Worm (Caenorhabditis elegans) whole organism, L2 larva: ENCODE results near the gene crm-1.

Source experiments
- C34F6.9 ChIP-seq: fragments of 150-350 bp; optimal IDR thresholded peaks from 2 replicates; lab custom pipeline; 2014; ENCODE audit warnings: missing biosample characterization, missing genetic modification characterization
- F13H6.1 ChIP-seq: sonication (generic microtip); optimal IDR thresholded peaks from 2 replicates; lab custom pipeline; 2016; ENCODE audit warnings: missing genetic modification characterization, missing compliant biosample characterization
- R02D3.7 ChIP-seq: fragments of 150-350 bp; optimal IDR thresholded peaks from 2 replicates; lab custom pipeline; 2014; ENCODE audit warnings: missing biosample characterization, missing genetic modification characterization
- Y55F3AM.14 ChIP-seq: fragments of 200-800 bp; sonication (Bioruptor generic); optimal IDR thresholded peaks from 2 replicates; lab custom pipeline; 2018; ENCODE audit warnings: mild to moderate bottlenecking, missing genetic modification characterization, missing compliant biosample characterization
- ZK546.5 ChIP-seq: sonication (generic microtip); optimal IDR thresholded peaks from 2 replicates; lab custom pipeline; 2017; ENCODE audit warnings: missing biosample characterization, missing genetic modification characterization
- alr-1 ChIP-seq: fragments of 150-350 bp; optimal IDR thresholded peaks from 2 replicates; lab custom pipeline; 2014; ENCODE audit warnings: missing biosample characterization, missing genetic modification characterization
- aly-2 ChIP-seq: fragments of 150-350 bp; optimal IDR thresholded peaks from 2 replicates; lab custom pipeline; 2014; ENCODE audit warnings: missing biosample characterization, missing genetic modification characterization
- ama-1 ChIP-seq: fragments of 150-350 bp; optimal IDR thresholded peaks from 2 replicates; lab custom pipeline; 2018; ENCODE audit warnings: inconsistent platforms
- blmp-1 ChIP-seq: sonication (generic microtip); optimal IDR thresholded peaks from 2 replicates; lab custom pipeline; 2017; ENCODE audit warnings: missing genetic modification characterization, mild to moderate bottlenecking, missing compliant biosample characterization, antibody characterized with exemption, moderate library complexity; ENCODE audit not compliant: insufficient read depth
- ceh-16 ChIP-seq: fragments of 150-350 bp; optimal IDR thresholded peaks from 2 replicates; lab custom pipeline; 2014; ENCODE audit warnings: missing biosample characterization, missing genetic modification characterization
- ceh-82 ChIP-seq: fragments of 150-350 bp; optimal IDR thresholded peaks from 2 replicates; lab custom pipeline; 2014; ENCODE audit warnings: missing biosample characterization, missing genetic modification characterization
- crh-2 ChIP-seq: sonication (generic microtip); optimal IDR thresholded peaks from 2 replicates; lab custom pipeline; 2017; ENCODE audit warnings: missing biosample characterization, missing genetic modification characterization
- dmd-4 ChIP-seq: sonication (generic microtip); optimal IDR thresholded peaks from 2 replicates; lab custom pipeline; 2017; ENCODE audit warnings: missing biosample characterization, missing genetic modification characterization
- egl-27 ChIP-seq: sonication (generic microtip); optimal IDR thresholded peaks from 3 replicates; lab custom pipeline; 2017; ENCODE audit warnings: missing biosample characterization, missing genetic modification reagents, missing genetic modification characterization
- elt-1 ChIP-seq: fragments of 150-350 bp; optimal IDR thresholded peaks from 2 replicates; lab custom pipeline; 2014; ENCODE audit warnings: missing biosample characterization, missing genetic modification characterization
- elt-3 ChIP-seq: sonication (generic microtip); optimal IDR thresholded peaks from 2 replicates; lab custom pipeline; 2017; ENCODE audit warnings: missing biosample characterization, missing genetic modification characterization
- fos-1 ChIP-seq: fragments of 150-350 bp; optimal IDR thresholded peaks from 2 replicates; lab custom pipeline; 2014; ENCODE audit warnings: missing biosample characterization, missing genetic modification characterization
- gmeb-1 ChIP-seq: fragments of 150-350 bp; optimal IDR thresholded peaks from 2 replicates; lab custom pipeline; 2014; ENCODE audit warnings: missing biosample characterization, missing genetic modification characterization
- lin-11 ChIP-seq: fragments of 150-350 bp; sonication (generic microtip); optimal IDR thresholded peaks from 2 replicates; lab custom pipeline; 2014; ENCODE audit warnings: missing biosample characterization, missing genetic modification characterization, inconsistent platforms, mixed read lengths
- lin-13 ChIP-seq: fragments of 150-350 bp; optimal IDR thresholded peaks from 2 replicates; lab custom pipeline; 2014; ENCODE audit warnings: missing biosample characterization, missing genetic modification reagents, missing genetic modification characterization
- lin-39 ChIP-seq: fragments of 150-350 bp; optimal IDR thresholded peaks from 2 replicates; lab custom pipeline; 2014; ENCODE audit warnings: missing biosample characterization, missing genetic modification reagents, missing genetic modification characterization
- lsy-2 ChIP-seq, 2 experiments: fragments of 150-350 bp in 1 of 2; sonication (generic microtip) in 1 of 2; optimal IDR thresholded peaks; 2 replicates each; lab custom pipeline; 2014 to 2017; ENCODE audit warnings: missing biosample characterization in 2 of 2, missing genetic modification characterization in 2 of 2
- mab-5 ChIP-seq: fragments of 150-350 bp; optimal IDR thresholded peaks from 2 replicates; lab custom pipeline; 2014; ENCODE audit warnings: missing biosample characterization, missing genetic modification characterization
- mbf-1 ChIP-seq: sonication (generic microtip); optimal IDR thresholded peaks from 2 replicates; lab custom pipeline; 2017; ENCODE audit warnings: missing biosample characterization, missing genetic modification characterization
- mdl-1 ChIP-seq, 2 experiments: fragments of 150-350 bp in 1 of 2; sonication (generic microtip) in 1 of 2; optimal IDR thresholded peaks; 2 replicates each; lab custom pipeline; 2017; ENCODE audit warnings: missing biosample characterization in 2 of 2, missing genetic modification characterization in 2 of 2
- nhr-10 ChIP-seq: sonication (generic microtip); optimal IDR thresholded peaks from 2 replicates; lab custom pipeline; 2017; ENCODE audit warnings: missing biosample characterization, missing genetic modification characterization
- nhr-11 ChIP-seq: fragments of 150-350 bp; optimal IDR thresholded peaks from 2 replicates; lab custom pipeline; 2014; ENCODE audit warnings: missing biosample characterization, missing genetic modification characterization
- nhr-12 ChIP-seq: fragments of 150-350 bp; optimal IDR thresholded peaks from 2 replicates; lab custom pipeline; 2014; ENCODE audit warnings: missing biosample characterization, missing genetic modification characterization
- nhr-129 ChIP-seq: fragments of 150-350 bp; optimal IDR thresholded peaks from 2 replicates; lab custom pipeline; 2014; ENCODE audit warnings: missing biosample characterization, missing genetic modification characterization
- nhr-21 ChIP-seq: fragments of 150-350 bp; optimal IDR thresholded peaks from 2 replicates; lab custom pipeline; 2014; ENCODE audit warnings: missing biosample characterization, missing genetic modification characterization
- nhr-23 ChIP-seq: fragments of 150-350 bp; optimal IDR thresholded peaks from 2 replicates; lab custom pipeline; 2014; ENCODE audit warnings: missing biosample characterization, missing genetic modification reagents, missing genetic modification characterization
- nhr-237 ChIP-seq: fragments of 150-350 bp; optimal IDR thresholded peaks from 2 replicates; lab custom pipeline; 2014; ENCODE audit warnings: missing biosample characterization, missing genetic modification characterization
- nhr-25 ChIP-seq: fragments of 150-350 bp; sonication (generic microtip); optimal IDR thresholded peaks from 3 replicates; lab custom pipeline; 2014; ENCODE audit warnings: missing biosample characterization, missing genetic modification characterization
- nhr-6 ChIP-seq: fragments of 150-350 bp; optimal IDR thresholded peaks from 2 replicates; lab custom pipeline; 2014; ENCODE audit warnings: missing biosample characterization, missing genetic modification characterization
- nhr-77 ChIP-seq: fragments of 150-350 bp; optimal IDR thresholded peaks from 2 replicates; lab custom pipeline; 2014; ENCODE audit warnings: missing biosample characterization, missing genetic modification characterization
- peb-1 ChIP-seq: fragments of 150-350 bp; optimal IDR thresholded peaks from 2 replicates; lab custom pipeline; 2014; ENCODE audit warnings: missing biosample characterization, missing genetic modification characterization
- sem-4 ChIP-seq: fragments of 150-350 bp; optimal IDR thresholded peaks from 2 replicates; lab custom pipeline; 2014; ENCODE audit warnings: missing biosample characterization, missing genetic modification reagents, missing genetic modification characterization
- skn-1 ChIP-seq: sonication (generic microtip); optimal IDR thresholded peaks from 2 replicates; lab custom pipeline; 2017; ENCODE audit warnings: missing biosample characterization, missing genetic modification characterization
- sma-3 ChIP-seq: sonication (generic microtip); optimal IDR thresholded peaks from 2 replicates; lab custom pipeline; 2016; ENCODE audit warnings: missing genetic modification reagents, missing genetic modification characterization, missing compliant biosample characterization
- sma-9 ChIP-seq, 2 experiments: fragments of 150-350 bp in 1 of 2; sonication (generic microtip) in 1 of 2; optimal IDR thresholded peaks; 2 replicates each; lab custom pipeline; 2014 to 2016; ENCODE audit warnings: missing genetic modification characterization in 2 of 2, mild to moderate bottlenecking in 1 of 2, missing biosample characterization in 1 of 2, missing compliant biosample characterization in 1 of 2, missing genetic modification reagents in 1 of 2, moderate library complexity in 1 of 2
- snpc-4 ChIP-seq: fragments of 150-350 bp; optimal IDR thresholded peaks from 2 replicates; lab custom pipeline; 2014; ENCODE audit warnings: missing biosample characterization, missing genetic modification characterization
- unc-39 ChIP-seq: fragments of 150-350 bp; optimal IDR thresholded peaks from 2 replicates; lab custom pipeline; 2014; ENCODE audit warnings: missing biosample characterization, missing genetic modification characterization
- unc-55 ChIP-seq: fragments of 150-350 bp; sonication (generic microtip); optimal IDR thresholded peaks from 3 replicates; lab custom pipeline; 2014; ENCODE audit warnings: missing biosample characterization, missing genetic modification reagents, missing genetic modification characterization
- unc-62 ChIP-seq: fragments of 150-350 bp; optimal IDR thresholded peaks from 2 replicates; lab custom pipeline; 2014; ENCODE audit warnings: missing biosample characterization, missing genetic modification reagents, missing genetic modification characterization
- zag-1 ChIP-seq: fragments of 150-350 bp; optimal IDR thresholded peaks from 2 replicates; lab custom pipeline; 2014; ENCODE audit warnings: missing biosample characterization, missing genetic modification characterization
- ztf-1 ChIP-seq: fragments of 200-800 bp; sonication (Bioruptor generic); conservative IDR thresholded peaks from 2 replicates; pipeline ENCODE4 v1.3.6; 2022; ENCODE audit warnings: missing genetic modification characterization, missing compliant biosample characterization
- ztf-11 ChIP-seq: sonication (generic microtip); optimal IDR thresholded peaks from 2 replicates; lab custom pipeline; 2017; ENCODE audit warnings: missing biosample characterization, missing genetic modification characterization
- ztf-4 ChIP-seq: fragments of 150-350 bp; optimal IDR thresholded peaks from 2 replicates; lab custom pipeline; 2014; ENCODE audit warnings: missing biosample characterization, missing genetic modification characterization

Gene crm-1

ce11 chrV:10355773-10356335, 23.9 kb upstream of the crm-1 start, which contains the start of gene sluh-7 (continued):
- TF ChIP-seq lsy-2 (tag; optimal IDR thresholded peaks at IDR 0.05; lab: Kevin White, UChicago) (peak; percentile 67 to 90), lin-13 (peak; percentile 80), crh-2 (tag; lab: Kevin White, UChicago) (peak; percentile 82), unc-39 (no peak), egl-27 (tag; lab: Kevin White, UChicago) (peak; percentile 18), nhr-23 (tag; lab: Kevin White, UChicago) (no peak), ztf-1 (no peak), nhr-11 (tag; lab: Kevin White, UChicago) (no peak), mbf-1 (tag; lab: Kevin White, UChicago) (no peak), F13H6.1 (tag; lab: Kevin White, UChicago) (peak; percentile 82), blmp-1 (no peak), skn-1 (no peak), nhr-25 (tag; lab: Kevin White, UChicago) (peak; percentile 84), mab-5 (peak; percentile 5), sma-3 (GFP tag; lab: Kevin White, UChicago) (peak; percentile 84), C34F6.9 (tag; lab: Kevin White, UChicago) (peak; percentile 87), ZK546.5 (no peak)

- TF ChIP-seq sem-4 (tag; lab: Kevin White, UChicago) (peak; percentile 78), alr-1 (peak; percentile 15), sma-3 (GFP tag; lab: Kevin White, UChicago) (peak; percentile 81), peb-1 (tag; lab: Kevin White, UChicago) (no peak), nhr-6 (peak; percentile 59), blmp-1 (peak; percentile 26), skn-1 (no peak), nhr-237 (tag; lab: Kevin White, UChicago) (no peak), ztf-11 (tag; lab: Kevin White, UChicago) (no peak), egl-27 (tag; lab: Kevin White, UChicago) (no peak), elt-1 (no peak), ZK546.5 (peak; percentile 41), crh-2 (tag; lab: Kevin White, UChicago) (peak; percentile 90), nhr-21 (peak; percentile 67), R02D3.7 (tag; lab: Kevin White, UChicago) (no peak), ceh-16 (no peak), unc-55 (GFP tag; lab: Kevin White, UChicago) (peak; percentile 91), C34F6.9 (tag; lab: Kevin White, UChicago) (peak; percentile 91), nhr-12 (tag; lab: Kevin White, UChicago) (no peak), nhr-23 (tag; lab: Kevin White, UChicago) (no peak), fos-1 (peak; percentile 60), lin-11 (tag; lab: Kevin White, UChicago) (peak; percentile 69), nhr-10 (tag; lab: Kevin White, UChicago) (no peak), lsy-2 (tag; optimal IDR thresholded peaks at IDR 0.05; lab: Kevin White, UChicago) (peak; percentile 66 to 93), Y55F3AM.14 (GFP tag; lab: Kevin White, UChicago) (no peak), ztf-4 (peak; percentile 51), unc-62 (GFP tag; lab: Kevin White, UChicago) (no peak), elt-3 (no peak), ceh-82 (tag; lab: Kevin White, UChicago) (no peak), nhr-77 (peak; percentile 10), nhr-129 (tag; lab: Kevin White, UChicago) (peak; percentile 77), lin-39 (no peak), zag-1 (tag; lab: Kevin White, UChicago) (peak; percentile 6), sma-9 (GFP tag; optimal IDR thresholded peaks at IDR 0.05; lab: Kevin White, UChicago) (peak; percentile 79), sma-9 (tag; optimal IDR thresholded peaks at IDR 0.05; lab: Kevin White, UChicago) (no peak), mbf-1 (tag; lab: Kevin White, UChicago) (no peak), dmd-4 (tag; lab: Kevin White, UChicago) (no peak), F13H6.1 (tag; lab: Kevin White, UChicago) (peak; percentile 72), mdl-1 (tag; optimal IDR thresholded peaks at IDR 0.05; lab: Kevin White, UChicago) (no peak), lin-13 (peak; percentile 76), ztf-1 (no peak), aly-2 (tag; lab: Kevin White, UChicago) (no peak), nhr-25 (tag; lab: Kevin White, UChicago) (peak; percentile 85), ama-1 (lab: Kevin White, UChicago) (peak; percentile 27), gmeb-1 (tag; lab: Kevin White, UChicago) (peak; percentile 85), unc-39 (no peak), snpc-4 (peak; percentile 70), nhr-11 (tag; lab: Kevin White, UChicago) (no peak), mab-5 (peak; percentile 83)
Measured at ce11 chrV:10352928-10353427, 21.1 kb upstream of the crm-1 start, which contains the start of gene nol-56. TSS of gene nol-56 (minus strand) at chrV:10352978.
